Fruit fly (Drosophila melanogaster) whole organism, wandering third instar larva: ENCODE data around the gene CG17177.

Experiments
- Abd-B ChIP-seq: fragments of >200 bp; optimal IDR thresholded peaks from 2 replicates; lab custom pipeline; 2017; ENCODE audit warnings: missing biosample characterization, missing genetic modification characterization
- CG32264 ChIP-seq: fragments of 200-800 bp; sonication (Bioruptor generic); optimal IDR thresholded peaks from 2 replicates; lab custom pipeline; 2016; ENCODE audit warnings: missing biosample characterization, missing genetic modification characterization
- CG9705 ChIP-seq: fragments of 200-800 bp; sonication (Bioruptor generic); optimal IDR thresholded peaks from 2 replicates; lab custom pipeline; 2018; ENCODE audit warnings: missing biosample characterization, mild to moderate bottlenecking, missing genetic modification characterization
- CrebA ChIP-seq: fragments of 200-800 bp; sonication (Bioruptor generic); optimal IDR thresholded peaks from 2 replicates; lab custom pipeline; 2016; ENCODE audit warnings: missing biosample characterization, mild to moderate bottlenecking, missing genetic modification characterization, borderline replicate concordance
- Dfd ChIP-seq: fragments of >200 bp; optimal IDR thresholded peaks from 2 replicates; lab custom pipeline; 2017; ENCODE audit warnings: missing biosample characterization, missing genetic modification characterization
- Dif ChIP-seq: fragments of 200-275, 200-300 bp; sonication (Bioruptor generic); optimal IDR thresholded peaks from 2 replicates; lab custom pipeline; 2018; ENCODE audit warnings: missing biosample characterization, missing genetic modification characterization; ENCODE audit not compliant: partially characterized antibody
- GATAd ChIP-seq: sonication (Bioruptor generic); optimal IDR thresholded peaks from 2 replicates; lab custom pipeline; 2016; ENCODE audit warnings: missing biosample characterization, missing genetic modification characterization
- HLH106 ChIP-seq: fragments of 200-800 bp; optimal IDR thresholded peaks from 3 replicates; lab custom pipeline; 2019; ENCODE audit warnings: missing biosample characterization, mild to moderate bottlenecking, missing genetic modification characterization, moderate library complexity
- Hnf4 ChIP-seq: fragments of 200-800 bp; sonication (Bioruptor generic); optimal IDR thresholded peaks from 2 replicates; lab custom pipeline; 2016; ENCODE audit warnings: missing biosample characterization, mild to moderate bottlenecking, missing genetic modification characterization
- Hr78 ChIP-seq: fragments of >200 bp; optimal IDR thresholded peaks from 2 replicates; lab custom pipeline; 2017; ENCODE audit warnings: missing biosample characterization, missing genetic modification characterization
- Hr83 ChIP-seq: fragments of 200-300 bp; sonication (Bioruptor generic); optimal IDR thresholded peaks from 2 replicates; lab custom pipeline; 2016; ENCODE audit warnings: missing biosample characterization, mild to moderate bottlenecking, missing genetic modification characterization, moderate library complexity; ENCODE audit not compliant: poor library complexity, severe bottlenecking
- Jra ChIP-seq: sonication (Bioruptor generic); optimal IDR thresholded peaks from 2 replicates; lab custom pipeline; 2016; ENCODE audit warnings: missing biosample characterization, missing genetic modification characterization
- Mio ChIP-seq: sonication (Bioruptor generic); optimal IDR thresholded peaks from 2 replicates; lab custom pipeline; 2016; ENCODE audit warnings: missing biosample characterization, missing genetic modification characterization
- Myc ChIP-seq: fragments of >200 bp; optimal IDR thresholded peaks from 2 replicates; lab custom pipeline; 2017
- N ChIP-seq: fragments of >200 bp; optimal IDR thresholded peaks from 2 replicates; lab custom pipeline; 2018; ENCODE audit warnings: missing biosample characterization, missing external identifiers, missing genetic modification characterization
- OdsH ChIP-seq: fragments of 200-800 bp; sonication (Bioruptor generic); optimal IDR thresholded peaks from 2 replicates; lab custom pipeline; 2016; ENCODE audit warnings: missing biosample characterization, mild to moderate bottlenecking, missing genetic modification characterization
- Rel ChIP-seq, 2 experiments: fragments of 200-800 bp; sonication (Bioruptor generic) in 1 of 2; optimal IDR thresholded peaks; 2 replicates in 1 of 2; 3 replicates in 1 of 2; lab custom pipeline; 2016 to 2019; ENCODE audit warnings: mild to moderate bottlenecking in 2 of 2, missing biosample characterization in 2 of 2, missing genetic modification characterization in 2 of 2, moderate library complexity in 1 of 2
- Sp1 ChIP-seq: fragments of 200-800 bp; sonication (Bioruptor generic); optimal IDR thresholded peaks from 3 replicates; lab custom pipeline; 2019; ENCODE audit warnings: missing biosample characterization, mild to moderate bottlenecking, missing genetic modification characterization, moderate library complexity
- Vsx2 ChIP-seq: fragments of 200-300, 225-300 bp; sonication (Bioruptor generic); optimal IDR thresholded peaks from 2 replicates; lab custom pipeline; 2018; ENCODE audit warnings: missing biosample characterization, missing genetic modification characterization; ENCODE audit not compliant: partially characterized antibody
- br ChIP-seq: fragments of 200-800 bp; sonication (Bioruptor generic); optimal IDR thresholded peaks from 2 replicates; lab custom pipeline; 2016; ENCODE audit warnings: missing biosample characterization, missing genetic modification characterization
- brk ChIP-seq: fragments of 200-800 bp; sonication (Bioruptor generic); optimal IDR thresholded peaks from 2 replicates; lab custom pipeline; 2016; ENCODE audit warnings: missing biosample characterization, mild to moderate bottlenecking, missing genetic modification characterization
- dl ChIP-seq, 2 experiments: fragments of 175-275, 200-275 bp in 1 of 2; fragments of 200-275 bp in 1 of 2; sonication (Bioruptor generic); optimal IDR thresholded peaks; lab custom pipeline; 2018; ENCODE audit warnings: mild to moderate bottlenecking in 2 of 2, missing biosample characterization in 2 of 2, missing genetic modification characterization in 2 of 2, moderate library complexity in 2 of 2; ENCODE audit not compliant: partially characterized antibody in 2 of 2, insufficient read depth in 1 of 2
- dmrt93B ChIP-seq: fragments of 200-800 bp; sonication (Bioruptor generic); optimal IDR thresholded peaks from 2 replicates; lab custom pipeline; 2018; ENCODE audit warnings: missing biosample characterization, mild to moderate bottlenecking, missing genetic modification characterization
- dsf ChIP-seq: sonication (Bioruptor generic); optimal IDR thresholded peaks from 2 replicates; lab custom pipeline; 2016; ENCODE audit warnings: missing biosample characterization, missing genetic modification characterization, borderline replicate concordance
- ey ChIP-seq: fragments of 200-800 bp; sonication (Bioruptor generic); optimal IDR thresholded peaks from 2 replicates; lab custom pipeline; 2016; ENCODE audit warnings: missing biosample characterization, missing genetic modification characterization
- foxo ChIP-seq, 2 experiments: fragments of 200-800 bp; sonication (Bioruptor generic); optimal IDR thresholded peaks; 2 replicates in 1 of 2; 3 replicates in 1 of 2; lab custom pipeline; 2016 to 2017; ENCODE audit warnings: missing biosample characterization in 2 of 2, missing genetic modification characterization in 2 of 2
- fru ChIP-seq: fragments of 200-800 bp; sonication (Bioruptor generic); optimal IDR thresholded peaks from 3 replicates; lab custom pipeline; 2016; ENCODE audit warnings: missing biosample characterization, mild to moderate bottlenecking, missing genetic modification characterization
- h ChIP-seq: fragments of 200-800 bp; sonication (Bioruptor generic); optimal IDR thresholded peaks from 3 replicates; lab custom pipeline; 2016; ENCODE audit warnings: missing biosample characterization, mild to moderate bottlenecking, missing genetic modification characterization
- jim ChIP-seq: fragments of 175-275, 200-325 bp; sonication (Bioruptor generic); optimal IDR thresholded peaks from 2 replicates; lab custom pipeline; 2016; ENCODE audit warnings: missing biosample characterization, mild to moderate bottlenecking, missing genetic modification characterization
- lola ChIP-seq: fragments of >200 bp; optimal IDR thresholded peaks from 2 replicates; lab custom pipeline; 2017; ENCODE audit warnings: missing biosample characterization, missing genetic modification characterization
- pan ChIP-seq: fragments of >200 bp; optimal IDR thresholded peaks from 2 replicates; lab custom pipeline; 2017
- psq ChIP-seq: fragments of 200-800 bp; sonication (Bioruptor generic); optimal IDR thresholded peaks from 3 replicates; lab custom pipeline; 2017; ENCODE audit warnings: missing biosample characterization, mild to moderate bottlenecking, missing genetic modification characterization, moderate library complexity
- rgr ChIP-seq: fragments of 200-800 bp; sonication (Bioruptor generic); optimal IDR thresholded peaks from 3 replicates; lab custom pipeline; 2016; ENCODE audit warnings: missing biosample characterization, mild to moderate bottlenecking, missing genetic modification characterization
- sage ChIP-seq: fragments of 200-800 bp; sonication (Bioruptor generic); optimal IDR thresholded peaks from 2 replicates; lab custom pipeline; 2016; ENCODE audit warnings: missing biosample characterization, mild to moderate bottlenecking, missing genetic modification characterization
- sv ChIP-seq: fragments of 200-800 bp; sonication (Bioruptor generic); optimal IDR thresholded peaks from 3 replicates; lab custom pipeline; 2016; ENCODE audit warnings: missing biosample characterization, missing genetic modification characterization
- tai ChIP-seq: sonication (Bioruptor generic); optimal IDR thresholded peaks from 2 replicates; lab custom pipeline; 2016; ENCODE audit warnings: missing biosample characterization, missing genetic modification characterization
- usp ChIP-seq: fragments of >200 bp; optimal IDR thresholded peaks from 2 replicates; lab custom pipeline; 2017; ENCODE audit warnings: missing biosample characterization, missing genetic modification characterization
- woc ChIP-seq: sonication (Bioruptor generic); optimal IDR thresholded peaks from 2 replicates; lab custom pipeline; 2016; ENCODE audit warnings: missing biosample characterization, mild to moderate bottlenecking, missing genetic modification characterization

The CG17177 gene

DNA sequence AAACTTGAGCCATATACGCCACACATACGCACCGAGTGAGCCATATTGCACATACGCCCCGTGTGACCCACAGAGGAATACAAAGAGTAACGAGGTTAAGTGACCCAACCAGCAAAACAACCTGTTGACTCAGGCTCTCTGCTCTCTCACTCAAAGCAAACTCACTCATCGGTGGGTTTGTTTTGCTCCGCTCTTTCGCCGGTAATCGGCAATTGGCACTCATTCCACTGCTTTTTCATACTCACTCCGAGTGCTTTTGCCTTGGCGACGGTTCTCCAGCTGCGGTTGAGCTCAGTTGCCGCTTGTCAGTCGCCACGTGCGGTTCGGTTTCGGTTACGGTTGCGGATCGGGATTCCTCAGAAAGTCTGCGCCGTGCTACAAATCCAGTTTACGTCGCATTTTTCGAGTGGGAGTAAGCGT lies 5.0 kb upstream of the CG17177 start:
- no peak for TF ChIP-seq CrebA
- peak; percentile 92 for TF ChIP-seq psq (GFP tag; lab: Kevin White, UChicago)
- no peak for TF ChIP-seq CG32264 (GFP tag; lab: Kevin White, UChicago)
- TF ChIP-seq dmrt93B (GFP tag; lab: Kevin White, UChicago) = no peak
- TF ChIP-seq OdsH (GFP tag; lab: Kevin White, UChicago) = no peak
- TF ChIP-seq GATAd (GFP tag; lab: Kevin White, UChicago) = no peak
- TF ChIP-seq woc = no peak
- TF ChIP-seq rgr (GFP tag; lab: Kevin White, UChicago) = no peak
- TF ChIP-seq jim (GFP tag; lab: Kevin White, UChicago) = peak; percentile 9
- TF ChIP-seq Vsx2 (GFP tag; lab: Kevin White, UChicago) = peak; percentile 84
- no peak for TF ChIP-seq pan (lab: Kevin White, UChicago)
- peak; percentile 56 for TF ChIP-seq Dif (GFP tag; lab: Kevin White, UChicago)
- TF ChIP-seq brk (GFP tag; lab: Kevin White, UChicago) = no peak
- TF ChIP-seq sage (GFP tag; lab: Kevin White, UChicago) = no peak
- TF ChIP-seq tai (GFP tag; lab: Kevin White, UChicago) = no peak
- peak; percentile 41 for TF ChIP-seq Hnf4
- no peak for TF ChIP-seq Mio (GFP tag; lab: Kevin White, UChicago)
- peak; percentile 78 for TF ChIP-seq h (GFP tag; lab: Kevin White, UChicago)
- no peak for TF ChIP-seq HLH106
- no peak for TF ChIP-seq sv
- no peak for TF ChIP-seq foxo (GFP tag; optimal IDR thresholded peaks at IDR 0.05; lab: Kevin White, UChicago)
- no peak for TF ChIP-seq usp (GFP tag; lab: Kevin White, UChicago)
- no peak for TF ChIP-seq dsf
- no peak for TF ChIP-seq Sp1
- peak; percentile 15 for TF ChIP-seq Jra
- TF ChIP-seq ey (GFP tag; lab: Kevin White, UChicago) = no peak
- TF ChIP-seq N (GFP tag; lab: Kevin White, UChicago) = no peak
- no peak for TF ChIP-seq Dfd (GFP tag; lab: Kevin White, UChicago)
- no peak for TF ChIP-seq fru
- TF ChIP-seq br (GFP tag; lab: Kevin White, UChicago) = no peak
- TF ChIP-seq dl (GFP tag; optimal IDR thresholded peaks at IDR 0.05; lab: Kevin White, UChicago; ENCODE audit: insufficient read depth in 1 of 2, partially characterized antibody in 2 of 2) = peak; percentile 3 to 34
- no peak for TF ChIP-seq Abd-B
- TF ChIP-seq CG9705 (GFP tag; lab: Kevin White, UChicago) = no peak
- TF ChIP-seq Hr83 (GFP tag; lab: Kevin White, UChicago) = peak; percentile 17
- no peak for TF ChIP-seq Myc (lab: Kevin White, UChicago)
- no peak for TF ChIP-seq lola (GFP tag; lab: Kevin White, UChicago)
- no peak for TF ChIP-seq Rel (GFP tag; optimal IDR thresholded peaks at IDR 0.05; lab: Kevin White, UChicago)
- TF ChIP-seq Rel (tag; optimal IDR thresholded peaks at IDR 0.05; lab: Kevin White, UChicago) = no peak
- no peak for TF ChIP-seq Hr78

dm6 chr3L:14705164-14705563 lies 3.7 kb upstream of the CG17177 start, which contains the start of gene CG13476:
Gene CG13476 (plus strand): TSS chr3L:14705464.
- TF ChIP-seq OdsH (GFP tag; lab: Kevin White, UChicago) = no peak
- no peak for TF ChIP-seq CG9705 (GFP tag; lab: Kevin White, UChicago)
- TF ChIP-seq psq (GFP tag; lab: Kevin White, UChicago) = no peak
- no peak for TF ChIP-seq ey (GFP tag; lab: Kevin White, UChicago)
- no peak for TF ChIP-seq Hr83 (GFP tag; lab: Kevin White, UChicago)
- TF ChIP-seq Sp1 = no peak
- TF ChIP-seq jim (GFP tag; lab: Kevin White, UChicago) = no peak
- no peak for TF ChIP-seq tai (GFP tag; lab: Kevin White, UChicago)
- TF ChIP-seq dsf = no peak
- TF ChIP-seq Rel (GFP tag; optimal IDR thresholded peaks at IDR 0.05; lab: Kevin White, UChicago) = no peak
- TF ChIP-seq Rel (tag; optimal IDR thresholded peaks at IDR 0.05; lab: Kevin White, UChicago) = no peak
- TF ChIP-seq Mio (GFP tag; lab: Kevin White, UChicago) = no peak
- TF ChIP-seq fru = no peak
- TF ChIP-seq CG32264 (GFP tag; lab: Kevin White, UChicago) = no peak
